Worm (Caenorhabditis elegans) whole organism, L3 larva: Measurements from ENCODE around the gene sre-48.
A peak's percentile ranks its signal among the peaks of the same experiment; 100 is the strongest.

Source experiments
- R02D3.7 ChIP-seq: fragments of 150-350 bp; optimal IDR thresholded peaks from 2 replicates; lab custom pipeline; 2014; ENCODE audit warnings: missing biosample characterization, missing genetic modification characterization
- ZK546.5 ChIP-seq: sonication (generic microtip); optimal IDR thresholded peaks from 2 replicates; lab custom pipeline; 2017; ENCODE audit warnings: missing biosample characterization, missing genetic modification characterization
- aly-2 ChIP-seq: fragments of 150-350 bp; optimal IDR thresholded peaks from 2 replicates; lab custom pipeline; 2014; ENCODE audit warnings: missing biosample characterization, missing genetic modification characterization
- ama-1 ChIP-seq: fragments of 150-350 bp; optimal IDR thresholded peaks from 2 replicates; lab custom pipeline; 2018
- ceh-16 ChIP-seq: sonication (generic microtip); optimal IDR thresholded peaks from 2 replicates; lab custom pipeline; 2017; ENCODE audit warnings: missing biosample characterization, missing genetic modification characterization
- ceh-28 ChIP-seq: fragments of 150-350 bp; optimal IDR thresholded peaks from 2 replicates; lab custom pipeline; 2014; ENCODE audit warnings: missing biosample characterization, missing genetic modification reagents, missing genetic modification characterization
- ceh-82 ChIP-seq: fragments of 150-350 bp; optimal IDR thresholded peaks from 2 replicates; lab custom pipeline; 2014; ENCODE audit warnings: missing biosample characterization, missing genetic modification characterization
- ceh-9 ChIP-seq: sonication (generic microtip); optimal IDR thresholded peaks from 2 replicates; lab custom pipeline; 2018; ENCODE audit warnings: missing biosample characterization, missing genetic modification characterization
- daf-12 ChIP-seq: fragments of 150-350 bp; optimal IDR thresholded peaks from 2 replicates; lab custom pipeline; 2014; ENCODE audit warnings: missing biosample characterization, missing genetic modification reagents, missing genetic modification characterization
- egl-27 ChIP-seq: sonication (generic microtip); optimal IDR thresholded peaks from 4 replicates; lab custom pipeline; 2017; ENCODE audit warnings: missing biosample characterization, missing genetic modification reagents, missing genetic modification characterization
- egl-5 ChIP-seq: fragments of 150-350 bp; optimal IDR thresholded peaks from 2 replicates; lab custom pipeline; 2017; ENCODE audit warnings: missing biosample characterization, missing genetic modification reagents, missing genetic modification characterization, inconsistent platforms
- elt-1 ChIP-seq: fragments of 150-350 bp; optimal IDR thresholded peaks from 2 replicates; lab custom pipeline; 2014; ENCODE audit warnings: missing biosample characterization, missing genetic modification characterization
- elt-2 ChIP-seq: sonication (generic microtip); optimal IDR thresholded peaks from 2 replicates; lab custom pipeline; 2016; ENCODE audit warnings: missing genetic modification reagents, mild to moderate bottlenecking, missing genetic modification characterization, missing compliant biosample characterization
- elt-3 ChIP-seq, 3 experiments: fragments of 150-350 bp in 1 of 3; sonication (generic microtip) in 2 of 3; optimal IDR thresholded peaks; 2 replicates in 2 of 3; 4 replicates in 1 of 3; lab custom pipeline; 2014 to 2017; ENCODE audit warnings: missing biosample characterization in 3 of 3, missing genetic modification characterization in 3 of 3
- eor-1 ChIP-seq, 2 experiments: fragments of 150-350 bp; optimal IDR thresholded peaks; 2 replicates each; lab custom pipeline; 2014 to 2018; ENCODE audit warnings: missing biosample characterization in 2 of 2, missing genetic modification characterization in 2 of 2
- fkh-10 ChIP-seq: sonication (generic microtip); optimal IDR thresholded peaks from 2 replicates; lab custom pipeline; 2017; ENCODE audit warnings: missing biosample characterization, missing genetic modification reagents, missing genetic modification characterization
- fkh-2 ChIP-seq: fragments of 150-350 bp; optimal IDR thresholded peaks from 2 replicates; lab custom pipeline; 2014; ENCODE audit warnings: missing biosample characterization, missing genetic modification reagents, missing genetic modification characterization
- fos-1 ChIP-seq: fragments of 150-350 bp; optimal IDR thresholded peaks from 2 replicates; lab custom pipeline; 2014; ENCODE audit warnings: missing biosample characterization, missing genetic modification characterization
- hmg-11 ChIP-seq: sonication (generic microtip); optimal IDR thresholded peaks from 2 replicates; lab custom pipeline; 2016; ENCODE audit warnings: missing genetic modification characterization, missing compliant biosample characterization
- jun-1 ChIP-seq: fragments of 150-350 bp; optimal IDR thresholded peaks from 2 replicates; lab custom pipeline; 2014; ENCODE audit warnings: missing biosample characterization, missing genetic modification reagents, missing genetic modification characterization
- lin-15B ChIP-seq: fragments of 150-350 bp; optimal IDR thresholded peaks from 2 replicates; lab custom pipeline; 2014; ENCODE audit warnings: missing biosample characterization, missing genetic modification characterization
- lin-39 ChIP-seq: fragments of 150-350 bp; optimal IDR thresholded peaks from 2 replicates; lab custom pipeline; 2018; ENCODE audit warnings: missing biosample characterization, missing genetic modification reagents, missing genetic modification characterization
- lsy-12 ChIP-seq: sonication (generic microtip); optimal IDR thresholded peaks from 2 replicates; lab custom pipeline; 2016; ENCODE audit warnings: mild to moderate bottlenecking, missing genetic modification characterization, missing compliant biosample characterization
- mdl-1 ChIP-seq: fragments of 150-350 bp; optimal IDR thresholded peaks from 2 replicates; lab custom pipeline; 2014; ENCODE audit warnings: missing biosample characterization, missing genetic modification characterization
- mml-1 ChIP-seq: fragments of 150-350 bp; sonication (generic microtip); optimal IDR thresholded peaks from 3 replicates; lab custom pipeline; 2014; ENCODE audit warnings: missing biosample characterization, missing genetic modification characterization
- nfya-1 ChIP-seq: sonication (generic microtip); optimal IDR thresholded peaks from 2 replicates; lab custom pipeline; 2017; ENCODE audit warnings: missing genetic modification characterization, mild to moderate bottlenecking, missing compliant biosample characterization, antibody characterized with exemption, moderate library complexity; ENCODE audit not compliant: insufficient read depth
- nhr-11 ChIP-seq: fragments of 150-350 bp; optimal IDR thresholded peaks from 2 replicates; lab custom pipeline; 2014; ENCODE audit warnings: missing biosample characterization, missing genetic modification characterization
- nhr-12 ChIP-seq: fragments of 150-350 bp; optimal IDR thresholded peaks from 2 replicates; lab custom pipeline; 2014; ENCODE audit warnings: missing biosample characterization, missing genetic modification characterization
- nhr-23 ChIP-seq: fragments of 150-350 bp; optimal IDR thresholded peaks from 2 replicates; lab custom pipeline; 2014; ENCODE audit warnings: missing biosample characterization, missing genetic modification reagents, missing genetic modification characterization
- nhr-237 ChIP-seq: fragments of 150-350 bp; optimal IDR thresholded peaks from 2 replicates; lab custom pipeline; 2014; ENCODE audit warnings: missing biosample characterization, missing genetic modification characterization
- nhr-25 ChIP-seq: sonication (generic microtip); optimal IDR thresholded peaks from 2 replicates; lab custom pipeline; 2017; ENCODE audit warnings: missing biosample characterization, missing genetic modification characterization
- nhr-28 ChIP-seq: fragments of 150-350 bp; optimal IDR thresholded peaks from 2 replicates; lab custom pipeline; 2014; ENCODE audit warnings: missing biosample characterization, missing genetic modification characterization
- nhr-43 ChIP-seq: sonication (generic microtip); optimal IDR thresholded peaks from 2 replicates; lab custom pipeline; 2016; ENCODE audit warnings: mild to moderate bottlenecking, missing genetic modification characterization, missing compliant biosample characterization; ENCODE audit not compliant: poor library complexity, severe bottlenecking
- nhr-67 ChIP-seq: fragments of 150-350 bp; optimal IDR thresholded peaks from 2 replicates; lab custom pipeline; 2014; ENCODE audit warnings: missing biosample characterization, missing genetic modification characterization
- nhr-76 ChIP-seq: fragments of 150-350 bp; sonication (generic microtip); optimal IDR thresholded peaks from 5 replicates; lab custom pipeline; 2014; ENCODE audit warnings: missing biosample characterization, missing genetic modification characterization
- nhr-77 ChIP-seq: fragments of 150-350 bp; optimal IDR thresholded peaks from 2 replicates; lab custom pipeline; 2014; ENCODE audit warnings: missing biosample characterization, missing genetic modification characterization
- pha-4 ChIP-seq: fragments of 150-350 bp; optimal IDR thresholded peaks from 2 replicates; lab custom pipeline; 2014; ENCODE audit warnings: missing biosample characterization, missing genetic modification reagents, missing genetic modification characterization
- pqm-1 ChIP-seq: fragments of 150-350 bp; optimal IDR thresholded peaks from 2 replicates; lab custom pipeline; 2017; ENCODE audit warnings: missing biosample characterization, missing genetic modification characterization, inconsistent platforms
- sea-2 ChIP-seq: fragments of 150-350 bp; sonication (generic microtip); optimal IDR thresholded peaks from 4 replicates; lab custom pipeline; 2014; ENCODE audit warnings: missing biosample characterization, missing genetic modification reagents, missing genetic modification characterization
- skn-1 ChIP-seq: fragments of 150-350 bp; optimal IDR thresholded peaks from 2 replicates; lab custom pipeline; 2014; ENCODE audit warnings: missing biosample characterization, missing genetic modification characterization
- snpc-4 ChIP-seq: fragments of 150-350 bp; optimal IDR thresholded peaks from 2 replicates; lab custom pipeline; 2014; ENCODE audit warnings: missing biosample characterization, missing genetic modification characterization
- tbx-2 ChIP-seq: sonication (generic microtip); optimal IDR thresholded peaks from 2 replicates; lab custom pipeline; 2016; ENCODE audit warnings: mild to moderate bottlenecking, missing genetic modification characterization, missing compliant biosample characterization
- unc-39 ChIP-seq: sonication (generic microtip); optimal IDR thresholded peaks from 4 replicates; lab custom pipeline; 2017; ENCODE audit warnings: missing biosample characterization, missing genetic modification characterization
- unc-62 ChIP-seq: fragments of 150-350 bp; sonication (generic microtip); optimal IDR thresholded peaks from 4 replicates; lab custom pipeline; 2014; ENCODE audit warnings: missing biosample characterization, missing genetic modification reagents, missing genetic modification characterization
- zag-1 ChIP-seq: fragments of 150-350 bp; optimal IDR thresholded peaks from 2 replicates; lab custom pipeline; 2014; ENCODE audit warnings: missing biosample characterization, missing genetic modification characterization
- ztf-11 ChIP-seq: fragments of 150-350 bp; optimal IDR thresholded peaks from 2 replicates; lab custom pipeline; 2014; ENCODE audit warnings: missing biosample characterization, missing genetic modification characterization
- ztf-4 ChIP-seq: fragments of 150-350 bp; optimal IDR thresholded peaks from 2 replicates; lab custom pipeline; 2014; ENCODE audit warnings: missing biosample characterization, missing genetic modification characterization

The sre-48 gene

ce11 chrII:13976161-13976560 lies 3.5 kb downstream of the sre-48 start, which contains the start of gene Y39G8B.2:
Gene Y39G8B.2 (minus strand): TSS chrII:13976221.
- peak; percentile 86 for TF ChIP-seq nhr-23 (tag; lab: Kevin White, UChicago)
- TF ChIP-seq fkh-10: no peak
- TF ChIP-seq unc-39 (tag; lab: Kevin White, UChicago): no peak
- TF ChIP-seq daf-12 (tag; lab: Kevin White, UChicago): no peak
- no peak for TF ChIP-seq egl-27
- no peak for TF ChIP-seq tbx-2
- no peak for TF ChIP-seq ZK546.5 (tag; lab: Kevin White, UChicago)
- peak; percentile 11 for TF ChIP-seq skn-1 (tag; lab: Kevin White, UChicago)
- no peak for TF ChIP-seq eor-1 (tag; optimal IDR thresholded peaks at IDR 0.05; lab: Kevin White, UChicago)
- TF ChIP-seq zag-1: peak; percentile 15
- peak; percentile 88 for TF ChIP-seq nfya-1 (tag; lab: Kevin White, UChicago)
- no peak for TF ChIP-seq mml-1 (tag; lab: Kevin White, UChicago)
- no peak for TF ChIP-seq unc-62 (GFP tag; lab: Kevin White, UChicago)
- TF ChIP-seq nhr-77 (tag; lab: Kevin White, UChicago): no peak
- peak; percentile 98 for TF ChIP-seq lin-15B (tag; lab: Kevin White, UChicago)
- TF ChIP-seq fkh-2 (tag; lab: Kevin White, UChicago): no peak
- peak; percentile 55 for TF ChIP-seq R02D3.7 (tag; lab: Kevin White, UChicago)
- TF ChIP-seq elt-3 (tag; optimal IDR thresholded peaks at IDR 0.05; lab: Kevin White, UChicago): peak in 1 of 3 experiments; percentile 40
- peak; percentile 57 for TF ChIP-seq elt-2 (tag; lab: Kevin White, UChicago)
- peak; percentile 32 for TF ChIP-seq lsy-12 (tag; lab: Kevin White, UChicago)
- peak; percentile 81 for TF ChIP-seq hmg-11 (tag; lab: Kevin White, UChicago)
- peak; percentile 80 for TF ChIP-seq nhr-43 (tag; lab: Kevin White, UChicago)
- TF ChIP-seq nhr-25 (tag; lab: Kevin White, UChicago): peak; percentile 84
- TF ChIP-seq nhr-237: no peak
- peak; percentile 7 for TF ChIP-seq ceh-28
- no peak for TF ChIP-seq nhr-12 (tag; lab: Kevin White, UChicago)
- TF ChIP-seq egl-5: peak; percentile 66
- TF ChIP-seq nhr-28 (tag; lab: Kevin White, UChicago): no peak
- peak; percentile 16 for TF ChIP-seq fos-1 (tag; lab: Kevin White, UChicago)
- no peak for TF ChIP-seq nhr-11 (tag; lab: Kevin White, UChicago)
- no peak for TF ChIP-seq ztf-11 (tag; lab: Kevin White, UChicago)
- no peak for TF ChIP-seq aly-2
- TF ChIP-seq jun-1 (tag; lab: Kevin White, UChicago): peak; percentile 56
- no peak for TF ChIP-seq ceh-16 (tag; lab: Kevin White, UChicago)
- peak; percentile 88 for TF ChIP-seq lin-39 (tag; lab: Kevin White, UChicago)
- no peak for TF ChIP-seq elt-1 (tag; lab: Kevin White, UChicago)
- TF ChIP-seq nhr-76: no peak
- TF ChIP-seq ztf-4 (tag; lab: Kevin White, UChicago): no peak
- TF ChIP-seq ceh-9: no peak
- TF ChIP-seq pqm-1 (tag; lab: Kevin White, UChicago): peak; percentile 60
- no peak for TF ChIP-seq mdl-1 (tag; lab: Kevin White, UChicago)
- TF ChIP-seq ceh-82 (tag; lab: Kevin White, UChicago): no peak
- no peak for TF ChIP-seq nhr-67
- TF ChIP-seq sea-2 (GFP tag; lab: Kevin White, UChicago): no peak
- peak; percentile 92 for TF ChIP-seq snpc-4 (tag; lab: Kevin White, UChicago)
- TF ChIP-seq pha-4 (tag; lab: Kevin White, UChicago): peak; percentile 97
- TF ChIP-seq ama-1 (lab: Kevin White, UChicago): peak; percentile 49
- TF ChIP-seq, all 47 proteins: peak for 21
